Worm (Caenorhabditis elegans): ENCODE results near the gene acr-9.
A peak's percentile ranks its signal among the peaks of the same experiment; 100 is the strongest.

DNA sequence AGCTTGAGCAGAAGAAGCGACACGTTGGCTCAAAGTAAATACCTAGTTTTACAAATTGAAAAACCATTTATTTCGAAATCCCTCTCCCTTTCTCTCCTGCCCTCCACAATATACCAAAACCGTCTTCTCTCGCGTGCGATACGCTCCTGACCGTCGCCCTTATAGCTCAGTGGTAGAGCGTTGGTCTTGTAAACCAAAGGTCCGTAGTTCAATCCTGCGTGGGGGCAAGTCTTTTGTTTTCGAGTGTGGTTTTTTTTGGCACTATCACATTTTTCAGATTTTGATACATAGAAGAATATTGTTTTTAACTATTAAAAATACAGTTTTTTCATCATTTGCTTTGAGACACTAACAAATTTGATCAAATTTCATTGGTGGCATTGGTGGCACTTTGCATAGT, 6.9 kb upstream of the acr-9 start:
- TF ChIP-seq scrt-1 (GFP tag; IDR thresholded peaks at IDR 0.05) (peak; percentile 80), ceh-36 (tag; optimal IDR thresholded peaks at IDR 0.05) (peak; percentile 61), ama-1 (optimal IDR thresholded peaks at IDR 0.05) (no peak), ceh-13 (GFP tag; optimal IDR thresholded peaks at IDR 0.05) (peak; percentile 8), aly-1 (tag; optimal IDR thresholded peaks at IDR 0.05) (peak; percentile 19), flt-1 (GFP tag; IDR thresholded peaks at IDR 0.05) (peak; percentile 74), hmbx-1 (tag; optimal IDR thresholded peaks at IDR 0.05) (no peak), hmg-4 (GFP tag; optimal IDR thresholded peaks at IDR 0.05) (peak; percentile 53)

All from whole organism, early embryonic.